Worm (Caenorhabditis elegans): ENCODE results near the gene C49C8.6.

C49C8.6 gene

ce11 chrIV:8631033-8631432, 27.0 kb downstream of the C49C8.6 start, which contains the start of gene dgk-4:
Gene dgk-4, plus strand, starts transcription at chrIV:8631333.
- TF ChIP-seq ceh-9 (tag; optimal IDR thresholded peaks at IDR 0.05): no peak
- no peak for TF ChIP-seq pha-4 (tag; optimal IDR thresholded peaks at IDR 0.05)
- no peak for TF ChIP-seq tbx-2 (tag; optimal IDR thresholded peaks at IDR 0.05)
- no peak for TF ChIP-seq rnt-1 (tag; optimal IDR thresholded peaks at IDR 0.05)
- TF ChIP-seq pax-1 (tag; optimal IDR thresholded peaks at IDR 0.05): no peak
- no peak for TF ChIP-seq ceh-24 (tag; optimal IDR thresholded peaks at IDR 0.05)
- no peak for TF ChIP-seq sox-4 (tag; optimal IDR thresholded peaks at IDR 0.05)
- no peak for TF ChIP-seq hlh-8 (tag; optimal IDR thresholded peaks at IDR 0.05)
- TF ChIP-seq dmd-4 (tag; optimal IDR thresholded peaks at IDR 0.05; ENCODE audit: borderline replicate concordance): no peak
- no peak for TF ChIP-seq unc-86 (tag; optimal IDR thresholded peaks at IDR 0.05)
- no peak for TF ChIP-seq ama-1 (optimal IDR thresholded peaks at IDR 0.05)
- no peak for TF ChIP-seq unc-3 (GFP tag; conservative IDR thresholded peaks at IDR 0.05)
- no peak for TF ChIP-seq unc-3 (tag; optimal IDR thresholded peaks at IDR 0.05)
- no peak for TF ChIP-seq elt-2 (tag; optimal IDR thresholded peaks at IDR 0.05)
- no peak for TF ChIP-seq ztf-16 (tag; optimal IDR thresholded peaks at IDR 0.05)
- no peak for TF ChIP-seq pqm-1 (tag; optimal IDR thresholded peaks at IDR 0.05)
- TF ChIP-seq odd-2 (tag; optimal IDR thresholded peaks at IDR 0.05): no peak

ce11 chrIV:8630243-8630642, 27.8 kb downstream of the C49C8.6 start:
- TF ChIP-seq mec-3 (tag; optimal IDR thresholded peaks at IDR 0.05; ENCODE audit: borderline replicate concordance): no peak
- TF ChIP-seq ama-1 (optimal IDR thresholded peaks at IDR 0.05): no peak
- TF ChIP-seq ceh-19 (GFP tag; optimal IDR thresholded peaks at IDR 0.05): no peak
- no peak for TF ChIP-seq pax-1 (tag; optimal IDR thresholded peaks at IDR 0.05)
- no peak for TF ChIP-seq odd-2 (tag; optimal IDR thresholded peaks at IDR 0.05)
- no peak for TF ChIP-seq lim-6 (tag; optimal IDR thresholded peaks at IDR 0.05)
- no peak for TF ChIP-seq hlh-8 (tag; optimal IDR thresholded peaks at IDR 0.05)
- no peak for TF ChIP-seq tbx-7 (tag; optimal IDR thresholded peaks at IDR 0.05)
- TF ChIP-seq Y22D7AL.16 (tag; optimal IDR thresholded peaks at IDR 0.05): no peak
- no peak for TF ChIP-seq ceh-6 (GFP tag; optimal IDR thresholded peaks at IDR 0.05)
- TF ChIP-seq lin-11 (tag; optimal IDR thresholded peaks at IDR 0.05): no peak
- TF ChIP-seq ceh-45 (GFP tag; IDR thresholded peaks at IDR 0.05): no peak
- TF ChIP-seq K02D7.2 (tag; optimal IDR thresholded peaks at IDR 0.05): no peak
- TF ChIP-seq madf-2 (tag; optimal IDR thresholded peaks at IDR 0.05): no peak
- TF ChIP-seq ceh-31 (tag; optimal IDR thresholded peaks at IDR 0.05): no peak
- no peak for TF ChIP-seq nhr-11 (tag; optimal IDR thresholded peaks at IDR 0.05)
- no peak for TF ChIP-seq sox-4 (tag; optimal IDR thresholded peaks at IDR 0.05)
- no peak for TF ChIP-seq fax-1 (tag; optimal IDR thresholded peaks at IDR 0.05)

ce11 chrIV:8629609-8630052, 28.4 kb downstream of the C49C8.6 start:
- no peak for TF ChIP-seq F13H6.1 (tag; optimal IDR thresholded peaks at IDR 0.05)
- TF ChIP-seq hlh-6 (tag; optimal IDR thresholded peaks at IDR 0.05): no peak
- TF ChIP-seq pax-1 (tag; optimal IDR thresholded peaks at IDR 0.05): no peak
- no peak for TF ChIP-seq rnt-1 (tag; optimal IDR thresholded peaks at IDR 0.05)
- no peak for TF ChIP-seq mec-3 (tag; optimal IDR thresholded peaks at IDR 0.05; ENCODE audit: borderline replicate concordance)
- TF ChIP-seq unc-86 (tag; optimal IDR thresholded peaks at IDR 0.05): no peak
- no peak for TF ChIP-seq gmeb-2 (tag; optimal IDR thresholded peaks at IDR 0.05)
- no peak for TF ChIP-seq hlh-13 (GFP tag; optimal IDR thresholded peaks at IDR 0.05)
- no peak for TF ChIP-seq tbx-7 (tag; optimal IDR thresholded peaks at IDR 0.05)
- peak; percentile 37 for TF ChIP-seq ceh-19 (GFP tag; optimal IDR thresholded peaks at IDR 0.05)
- no peak for TF ChIP-seq pha-4 (tag; optimal IDR thresholded peaks at IDR 0.05)
- TF ChIP-seq C38D4.7 (GFP tag; optimal IDR thresholded peaks at IDR 0.05): no peak
- TF ChIP-seq hlh-15 (tag; optimal IDR thresholded peaks at IDR 0.05): no peak
- peak; percentile 68 for TF ChIP-seq ceh-31 (tag; optimal IDR thresholded peaks at IDR 0.05)
- peak; percentile 12 for TF ChIP-seq lim-6 (tag; optimal IDR thresholded peaks at IDR 0.05)
- no peak for TF ChIP-seq hlh-8 (tag; optimal IDR thresholded peaks at IDR 0.05)
- TF ChIP-seq elt-2 (tag; optimal IDR thresholded peaks at IDR 0.05): no peak
- no peak for TF ChIP-seq odd-2 (tag; optimal IDR thresholded peaks at IDR 0.05)
- TF ChIP-seq ceh-18 (tag; optimal IDR thresholded peaks at IDR 0.05): peak; percentile 62
- no peak for TF ChIP-seq ceh-24 (tag; optimal IDR thresholded peaks at IDR 0.05)
- peak; percentile 86 for TF ChIP-seq unc-55 (GFP tag; optimal IDR thresholded peaks at IDR 0.05)
- TF ChIP-seq ztf-16 (tag; optimal IDR thresholded peaks at IDR 0.05): no peak
- no peak for TF ChIP-seq pha-2 (tag; optimal IDR thresholded peaks at IDR 0.05)
- no peak for TF ChIP-seq ceh-14 (tag; optimal IDR thresholded peaks at IDR 0.05)
- TF ChIP-seq sdc-2 (tag; optimal IDR thresholded peaks at IDR 0.05): no peak
- no peak for TF ChIP-seq sox-4 (tag; optimal IDR thresholded peaks at IDR 0.05)
- TF ChIP-seq pros-1 (tag; optimal IDR thresholded peaks at IDR 0.05): no peak
- no peak for TF ChIP-seq ceh-6 (GFP tag; optimal IDR thresholded peaks at IDR 0.05)
- TF ChIP-seq ttx-3 (tag; optimal IDR thresholded peaks at IDR 0.05): no peak
- no peak for TF ChIP-seq fkh-6 (tag; optimal IDR thresholded peaks at IDR 0.05)
- no peak for TF ChIP-seq dmd-4 (tag; optimal IDR thresholded peaks at IDR 0.05; ENCODE audit: borderline replicate concordance)
- no peak for TF ChIP-seq ref-2 (tag; optimal IDR thresholded peaks at IDR 0.05)
- TF ChIP-seq tbx-2 (tag; optimal IDR thresholded peaks at IDR 0.05): peak; percentile 37
- TF ChIP-seq C08G9.2 (tag; optimal IDR thresholded peaks at IDR 0.05): no peak
- TF ChIP-seq lin-11 (tag; optimal IDR thresholded peaks at IDR 0.05): no peak
- TF ChIP-seq nfya-1 (tag; optimal IDR thresholded peaks at IDR 0.05): peak; percentile 64

Measured in whole organism, late embryonic.